Worm (Caenorhabditis elegans): ENCODE results near the gene srh-213.

ce11 chrV:3579248-3579647 is 15.6 kb downstream of the srh-213 start:
- no peak for TF ChIP-seq W03F9.2 (tag; optimal IDR thresholded peaks at IDR 0.05)
- TF ChIP-seq him-1 (tag; optimal IDR thresholded peaks at IDR 0.05): no peak
- TF ChIP-seq dao-5 (tag; optimal IDR thresholded peaks at IDR 0.05): no peak
